Worm (Caenorhabditis elegans): ENCODE results near the gene Y47D3B.3.

The Y47D3B.3 gene

ce11 chrIII:11378450-11378849 lies 19.1 kb upstream of the Y47D3B.3 start:
- peak; percentile 43 for TF ChIP-seq nhr-25 (tag; optimal IDR thresholded peaks at IDR 0.05)
- TF ChIP-seq egl-27 (tag; optimal IDR thresholded peaks at IDR 0.05): no peak
- peak; percentile 50 for TF ChIP-seq snpc-4 (tag; optimal IDR thresholded peaks at IDR 0.05)
- peak; percentile 0 for TF ChIP-seq nhr-11 (tag; optimal IDR thresholded peaks at IDR 0.05)

- no peak for TF ChIP-seq skn-1 (tag; optimal IDR thresholded peaks at IDR 0.05)
- TF ChIP-seq snpc-4 (tag; optimal IDR thresholded peaks at IDR 0.05): peak; percentile 58
These were observed 18.7 kb upstream of the Y47D3B.3 start for ce11 chrIII:11378910-11379309.

DNA sequence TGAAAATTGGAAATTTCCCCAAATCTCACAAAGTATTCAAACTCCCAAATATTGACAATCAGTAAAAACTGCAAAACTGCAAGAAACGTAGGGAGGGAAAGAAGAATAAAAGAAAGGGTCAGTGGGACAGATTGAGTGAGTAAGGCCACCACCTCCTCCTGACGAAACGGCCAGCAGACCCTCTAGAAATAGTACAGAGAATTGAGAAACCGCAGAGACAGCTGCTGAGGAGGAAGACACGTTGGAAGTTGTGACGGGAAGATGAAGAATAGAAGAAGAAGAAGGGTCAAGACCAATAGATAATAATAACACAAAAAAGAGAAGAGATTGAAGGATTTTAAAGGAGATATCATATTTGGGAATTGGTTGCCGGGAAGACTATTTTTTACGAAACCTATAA lies 17.0 kb upstream of the Y47D3B.3 start:
- peak; percentile 39 for TF ChIP-seq lin-39 (tag; optimal IDR thresholded peaks at IDR 0.05)
- TF ChIP-seq snpc-4 (tag; optimal IDR thresholded peaks at IDR 0.05): peak; percentile 82
- TF ChIP-seq nhr-23 (tag; optimal IDR thresholded peaks at IDR 0.05): peak; percentile 93
- TF ChIP-seq fkh-10 (GFP tag; optimal IDR thresholded peaks at IDR 0.05): no peak
- no peak for TF ChIP-seq nhr-237 (tag; optimal IDR thresholded peaks at IDR 0.05)
- no peak for TF ChIP-seq daf-12 (tag; optimal IDR thresholded peaks at IDR 0.05)
- TF ChIP-seq nhr-76 (tag; optimal IDR thresholded peaks at IDR 0.05): no peak
- no peak for TF ChIP-seq pqm-1 (tag; optimal IDR thresholded peaks at IDR 0.05)
- TF ChIP-seq nhr-12 (tag; optimal IDR thresholded peaks at IDR 0.05): no peak
- peak; percentile 66 for TF ChIP-seq hmg-11 (tag; optimal IDR thresholded peaks at IDR 0.05)
- peak; percentile 55 for TF ChIP-seq nfya-1 (tag; optimal IDR thresholded peaks at IDR 0.05; ENCODE audit: insufficient read depth)
- peak; percentile 34 for TF ChIP-seq nhr-25 (tag; optimal IDR thresholded peaks at IDR 0.05)
- no peak for TF ChIP-seq ceh-9 (tag; optimal IDR thresholded peaks at IDR 0.05)

DNA sequence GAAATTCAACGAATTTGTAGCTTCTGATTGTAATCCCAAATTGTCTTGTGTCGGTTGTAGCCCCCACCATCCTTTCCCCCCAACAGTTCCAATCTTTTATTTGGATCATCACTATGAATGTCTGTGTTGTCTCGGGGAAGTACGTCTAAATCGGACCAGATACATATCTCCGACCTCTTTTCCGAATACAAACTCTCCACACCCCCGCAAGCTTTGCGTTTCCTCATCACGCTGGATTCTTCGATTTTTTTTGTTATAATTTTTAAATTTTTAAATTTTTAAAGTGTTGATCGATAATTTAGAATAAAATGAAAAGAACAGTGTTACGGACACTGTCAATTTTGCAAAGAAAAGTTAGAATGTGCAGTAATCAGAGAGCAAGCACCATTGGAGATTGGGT lies 15.7 kb upstream of the Y47D3B.3 start, which contains the start of gene subs-4:
subs-4 (plus strand) TSS at position 301 of the 400 bp plus-strand sequence.
- TF ChIP-seq mml-1 (tag; optimal IDR thresholded peaks at IDR 0.05) (no peak), ztf-4 (tag; optimal IDR thresholded peaks at IDR 0.05) (no peak), nfya-1 (tag; optimal IDR thresholded peaks at IDR 0.05; ENCODE audit: insufficient read depth) (no peak), nhr-11 (tag; optimal IDR thresholded peaks at IDR 0.05) (no peak), nhr-43 (tag; optimal IDR thresholded peaks at IDR 0.05; ENCODE audit: poor library complexity, severe bottlenecking) (no peak), elt-1 (tag; optimal IDR thresholded peaks at IDR 0.05) (no peak), tbx-2 (tag; optimal IDR thresholded peaks at IDR 0.05) (no peak), aly-2 (tag; optimal IDR thresholded peaks at IDR 0.05) (no peak), mdl-1 (tag; optimal IDR thresholded peaks at IDR 0.05) (no peak), ama-1 (optimal IDR thresholded peaks at IDR 0.05) (no peak), ceh-28 (tag; optimal IDR thresholded peaks at IDR 0.05) (no peak), ztf-11 (tag; optimal IDR thresholded peaks at IDR 0.05) (no peak), skn-1 (tag; optimal IDR thresholded peaks at IDR 0.05) (no peak), jun-1 (tag; optimal IDR thresholded peaks at IDR 0.05) (no peak)

ce11 chrIII:11389384-11389783 lies 8.2 kb upstream of the Y47D3B.3 start:
- TF ChIP-seq egl-27 (tag; optimal IDR thresholded peaks at IDR 0.05) (no peak), nhr-43 (tag; optimal IDR thresholded peaks at IDR 0.05; ENCODE audit: poor library complexity, severe bottlenecking) (no peak), fos-1 (tag; optimal IDR thresholded peaks at IDR 0.05) (no peak), nhr-76 (tag; optimal IDR thresholded peaks at IDR 0.05) (no peak), nhr-77 (tag; optimal IDR thresholded peaks at IDR 0.05) (no peak), aly-2 (tag; optimal IDR thresholded peaks at IDR 0.05) (no peak), ceh-28 (tag; optimal IDR thresholded peaks at IDR 0.05) (no peak), pha-4 (tag; optimal IDR thresholded peaks at IDR 0.05) (no peak), egl-5 (tag; optimal IDR thresholded peaks at IDR 0.05) (no peak)

ce11 chrIII:11390832-11391231 lies 6.8 kb upstream of the Y47D3B.3 start:
- TF ChIP-seq fkh-10 (GFP tag; optimal IDR thresholded peaks at IDR 0.05): peak; percentile 36
- no peak for TF ChIP-seq ama-1 (optimal IDR thresholded peaks at IDR 0.05)
